Worm (Caenorhabditis elegans) whole organism, L2 larva: Measurements from ENCODE around the gene W09G12.6.

ENCODE experiments used
- ama-1 ChIP-seq: fragments of 150-350 bp; optimal IDR thresholded peaks from 2 replicates; lab custom pipeline; 2018; ENCODE audit warnings: inconsistent platforms
- ceh-16 ChIP-seq: fragments of 150-350 bp; optimal IDR thresholded peaks from 2 replicates; lab custom pipeline; 2014; ENCODE audit warnings: missing biosample characterization, missing genetic modification characterization
- dmd-4 ChIP-seq: sonication (generic microtip); optimal IDR thresholded peaks from 2 replicates; lab custom pipeline; 2017; ENCODE audit warnings: missing biosample characterization, missing genetic modification characterization
- skn-1 ChIP-seq: sonication (generic microtip); optimal IDR thresholded peaks from 2 replicates; lab custom pipeline; 2017; ENCODE audit warnings: missing biosample characterization, missing genetic modification characterization

DNA sequence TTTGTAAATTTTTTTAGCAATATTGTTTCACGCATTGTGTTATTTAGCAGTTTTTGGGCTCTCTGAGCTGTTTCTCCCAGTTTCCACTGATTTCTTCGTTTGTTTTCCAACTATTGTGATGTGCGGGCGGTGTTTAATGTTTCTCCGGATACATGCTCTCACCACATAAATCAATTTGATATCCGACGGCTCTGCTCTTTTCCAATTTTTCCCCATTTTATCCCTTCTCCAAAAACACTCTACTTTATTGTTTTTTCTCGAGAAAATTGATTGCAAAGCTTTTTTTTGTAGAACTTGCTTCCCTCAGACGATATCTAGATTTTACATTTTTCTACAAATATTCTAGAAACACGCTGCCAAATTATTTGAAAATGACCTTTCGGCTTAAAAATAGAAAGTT lies 16.2 kb upstream of the W09G12.6 start:
- TF ChIP-seq skn-1 (tag; lab: Kevin White, UChicago) (no peak), dmd-4 (no peak), ceh-16 (tag; lab: Kevin White, UChicago) (no peak), ama-1 (lab: Kevin White, UChicago) (no peak)
